Fruit fly (Drosophila melanogaster) whole organism: ENCODE measurements around the gene Rabex-5.

Source experiments
- psq ChIP-seq: fragments of >200 bp; optimal IDR thresholded peaks from 2 replicates; lab custom pipeline; 2017
- usp ChIP-seq: fragments of >200 bp; optimal IDR thresholded peaks from 2 replicates; lab custom pipeline; 2017; ENCODE audit warnings: missing biosample characterization, missing genetic modification characterization, mixed read lengths

- TF ChIP-seq usp (GFP tag; lab: Kevin White, UChicago) (no peak), psq (no peak)
Measured at dm6 chr3L:1320230-1320930, 24.7 kb downstream of the Rabex-5 start.
